Worm (Caenorhabditis elegans) whole organism, mixed stage, embryonic: Measurements from ENCODE around the gene Y59H11AR.4.

Source experiments
- cnd-1 ChIP-seq: fragments of 200-800 bp; sonication (Bioruptor generic); optimal IDR thresholded peaks from 2 replicates; lab custom pipeline; 2018; ENCODE audit warnings: mild to moderate bottlenecking, missing genetic modification characterization, missing compliant biosample characterization
- nhr-12 ChIP-seq: fragments of 150-350 bp; optimal IDR thresholded peaks from 2 replicates; lab custom pipeline; 2014; ENCODE audit warnings: missing biosample characterization, missing genetic modification characterization
- nhr-28 ChIP-seq: fragments of 150-350 bp; optimal IDR thresholded peaks from 2 replicates; lab custom pipeline; 2014; ENCODE audit warnings: missing biosample characterization, missing genetic modification characterization
- pha-4 ChIP-seq: fragments of 150-350 bp; optimal IDR thresholded peaks from 2 replicates; lab custom pipeline; 2018; ENCODE audit warnings: missing biosample characterization, missing genetic modification reagents, missing genetic modification characterization
- sptf-1 ChIP-seq: sonication (generic microtip); optimal IDR thresholded peaks from 2 replicates; lab custom pipeline; 2017; ENCODE audit warnings: mild to moderate bottlenecking, missing genetic modification characterization, moderate library complexity, missing compliant biosample characterization
- ztf-11 ChIP-seq: fragments of 150-350 bp; optimal IDR thresholded peaks from 2 replicates; lab custom pipeline; 2014; ENCODE audit warnings: missing biosample characterization, missing genetic modification characterization

DNA sequence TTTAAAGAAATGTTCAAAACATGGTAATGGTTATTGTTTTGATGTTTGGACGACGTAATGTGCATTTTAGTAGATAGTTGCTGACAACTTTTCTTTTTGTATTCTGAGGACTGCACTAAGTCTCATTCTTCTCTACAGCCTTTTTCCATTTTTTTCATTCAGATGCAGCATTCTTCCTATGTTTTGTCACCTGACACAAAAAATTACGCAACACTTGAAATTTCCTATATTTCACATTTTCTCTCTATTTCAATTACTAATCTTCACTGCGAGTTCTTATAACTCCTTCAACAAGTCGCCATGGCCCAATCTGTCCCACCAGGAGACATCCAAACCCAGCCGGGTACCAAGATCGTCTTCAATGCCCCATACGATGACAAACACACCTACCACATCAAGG is 29.4 kb downstream of the Y59H11AR.4 start, which contains the start of gene Y59H11AM.1:
- TF ChIP-seq sptf-1 (tag; lab: Kevin White, UChicago): no peak
- no peak for TF ChIP-seq nhr-12 (tag; lab: Kevin White, UChicago)
- no peak for TF ChIP-seq nhr-28 (tag; lab: Kevin White, UChicago)
- TF ChIP-seq cnd-1 (tag; lab: Kevin White, UChicago): no peak
- TF ChIP-seq pha-4 (tag; lab: Kevin White, UChicago): no peak
- no peak for TF ChIP-seq ztf-11 (tag; lab: Kevin White, UChicago)
